Worm (Caenorhabditis elegans): ENCODE results near the gene T03F7.6.

- TF ChIP-seq nhr-25 (tag; optimal IDR thresholded peaks at IDR 0.05) (no peak), nhr-12 (tag; optimal IDR thresholded peaks at IDR 0.05) (no peak), nhr-237 (tag; optimal IDR thresholded peaks at IDR 0.05) (no peak), nhr-77 (tag; optimal IDR thresholded peaks at IDR 0.05) (no peak), mdl-1 (tag; optimal IDR thresholded peaks at IDR 0.05) (no peak), fkh-10 (GFP tag; optimal IDR thresholded peaks at IDR 0.05) (no peak), nhr-28 (tag; optimal IDR thresholded peaks at IDR 0.05) (no peak), skn-1 (tag; optimal IDR thresholded peaks at IDR 0.05) (no peak), nfya-1 (tag; optimal IDR thresholded peaks at IDR 0.05; ENCODE audit: insufficient read depth) (no peak), lsy-12 (tag; optimal IDR thresholded peaks at IDR 0.05) (no peak), fos-1 (tag; optimal IDR thresholded peaks at IDR 0.05) (no peak), ama-1 (optimal IDR thresholded peaks at IDR 0.05) (no peak), unc-62 (GFP tag; optimal IDR thresholded peaks at IDR 0.05) (no peak), ZK546.5 (tag; optimal IDR thresholded peaks at IDR 0.05) (no peak)
Measured at ce11 chrV:11344816-11345336, 50.4 kb downstream of the T03F7.6 start.
